Worm (Caenorhabditis elegans) whole organism, midembryonic: ENCODE results near the gene ldp-1.

ENCODE experiments used
- flt-1 ChIP-seq: fragments of 200-800 bp; sonication (Bioruptor generic); IDR thresholded peaks from 2 replicates; pipeline ENCODE4 v1.3.6; 2022; ENCODE audit warnings: missing genetic modification characterization, missing compliant biosample characterization
- klf-2 ChIP-seq: fragments of 200-800 bp; sonication (Bioruptor generic); conservative IDR thresholded peaks from 2 replicates; pipeline ENCODE4 v1.3.6; 2022; ENCODE audit warnings: missing genetic modification reagents, missing genetic modification characterization, missing compliant biosample characterization
- ref-1 ChIP-seq: fragments of 200-800 bp; sonication (Bioruptor generic); conservative IDR thresholded peaks from 2 replicates; pipeline ENCODE4 v1.3.6; 2022; ENCODE audit warnings: missing genetic modification reagents, missing genetic modification characterization, missing compliant biosample characterization
- ztf-29 ChIP-seq: fragments of 200-800 bp; sonication (Bioruptor generic); IDR thresholded peaks from 2 replicates; pipeline ENCODE4 v1.3.6; 2022; ENCODE audit warnings: missing genetic modification reagents, missing genetic modification characterization, missing compliant biosample characterization

DNA sequence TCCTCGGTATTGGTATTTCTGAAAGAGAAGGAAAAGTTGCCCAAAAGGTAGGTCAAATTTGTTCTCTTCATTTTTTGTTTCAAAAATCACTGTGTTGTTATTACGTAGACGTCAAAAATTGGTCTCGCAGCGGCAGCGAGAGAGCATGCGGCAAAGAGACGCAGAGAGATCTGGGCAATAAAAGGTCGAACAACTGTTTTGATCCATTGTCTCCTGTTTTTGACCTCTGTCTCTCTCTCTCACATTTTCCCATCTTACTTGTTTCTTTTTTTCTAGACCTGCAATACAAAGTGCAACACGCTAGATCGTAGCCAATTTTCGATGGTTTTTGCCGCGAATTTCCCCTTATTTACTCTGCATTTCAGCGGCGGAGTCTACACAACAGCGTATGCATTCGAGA is 781 bp upstream of the ldp-1 start:
- TF ChIP-seq ref-1, result no peak
- TF ChIP-seq flt-1 (GFP tag; lab: Robert Waterston, UW), result no peak
- TF ChIP-seq klf-2 (GFP tag; lab: Robert Waterston, UW), result no peak
- TF ChIP-seq ztf-29, result no peak
